Worm (Caenorhabditis elegans): ENCODE results near the gene C17E7.4.

- TF ChIP-seq him-1 (tag; optimal IDR thresholded peaks at IDR 0.05), result no peak
- TF ChIP-seq W03F9.2 (tag; optimal IDR thresholded peaks at IDR 0.05), result no peak
These were observed 50.7 kb downstream of the C17E7.4 start for ce11 chrV:3943364-3943763.

All from whole organism, L4/young adult.